Fruit fly (Drosophila melanogaster): ENCODE data around the gene CG32797.

The CG32797 gene

DNA sequence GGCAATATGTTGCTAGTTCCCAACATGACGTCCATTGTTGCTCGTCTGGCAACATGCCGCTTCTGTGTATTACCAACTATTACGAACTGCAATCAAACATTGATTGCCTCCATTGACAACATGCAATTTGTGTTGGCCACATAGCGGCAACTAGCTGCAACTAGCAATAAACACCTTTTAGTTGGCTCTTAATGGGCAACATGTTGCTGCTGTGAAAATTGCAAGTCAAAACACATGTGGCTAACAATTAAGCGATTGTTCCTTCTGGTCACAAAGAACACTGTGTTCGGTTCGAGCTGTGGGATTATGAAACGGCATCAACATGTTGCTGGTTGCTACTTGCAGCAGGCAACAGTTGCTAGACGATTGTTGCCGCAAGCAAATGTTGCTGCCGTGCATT, 28.1 kb upstream of the CG32797 start:
- TF ChIP-seq CG32121 (GFP tag; IDR thresholded peaks at IDR 0.05) (no peak), CG34367 (tag; optimal IDR thresholded peaks at IDR 0.05) (no peak), Ets98B (GFP tag; IDR thresholded peaks at IDR 0.05) (no peak), CG17806 (tag; optimal IDR thresholded peaks at IDR 0.05) (no peak), CG8301 (tag; optimal IDR thresholded peaks at IDR 0.05) (no peak), CG4496 (GFP tag; IDR thresholded peaks at IDR 0.05) (no peak), CG15710 (tag; optimal IDR thresholded peaks at IDR 0.05) (no peak), EcR (GFP tag; optimal IDR thresholded peaks at IDR 0.05) (no peak), CG14655 (GFP tag; optimal IDR thresholded peaks at IDR 0.05) (no peak), fd96Ca (GFP tag; IDR thresholded peaks at IDR 0.05) (no peak), CG10348 (GFP tag; IDR thresholded peaks at IDR 0.05) (no peak), rn (GFP tag; IDR thresholded peaks at IDR 0.05) (no peak), D1 (tag; optimal IDR thresholded peaks at IDR 0.05) (no peak), Pif1B (GFP tag; optimal IDR thresholded peaks at IDR 0.05) (no peak)

dm6 chrX:2452734-2453133, 27.1 kb upstream of the CG32797 start:
- TF ChIP-seq CG8301 (tag; optimal IDR thresholded peaks at IDR 0.05) (peak; percentile 46), CG14655 (GFP tag; optimal IDR thresholded peaks at IDR 0.05) (no peak), CG17806 (tag; optimal IDR thresholded peaks at IDR 0.05) (peak; percentile 69), CG34367 (tag; optimal IDR thresholded peaks at IDR 0.05) (peak; percentile 61), rn (GFP tag; IDR thresholded peaks at IDR 0.05) (no peak), CG32121 (GFP tag; IDR thresholded peaks at IDR 0.05) (no peak), fd96Ca (GFP tag; IDR thresholded peaks at IDR 0.05) (no peak), gl (tag; optimal IDR thresholded peaks at IDR 0.05) (no peak), Pif1A (GFP tag; optimal IDR thresholded peaks at IDR 0.05) (no peak), CG12605 (GFP tag; IDR thresholded peaks at IDR 0.05) (no peak), Ets98B (GFP tag; IDR thresholded peaks at IDR 0.05) (no peak), CG9948 (tag; optimal IDR thresholded peaks at IDR 0.05) (peak; percentile 72), CG4496 (GFP tag; IDR thresholded peaks at IDR 0.05) (no peak), CG10348 (GFP tag; IDR thresholded peaks at IDR 0.05) (no peak), Snoo (tag; optimal IDR thresholded peaks at IDR 0.05) (peak; percentile 59), Pif1B (GFP tag; optimal IDR thresholded peaks at IDR 0.05) (no peak), CG13204 (GFP tag; optimal IDR thresholded peaks at IDR 0.05) (no peak), EcR (GFP tag; optimal IDR thresholded peaks at IDR 0.05) (no peak), CG15710 (tag; optimal IDR thresholded peaks at IDR 0.05) (peak; percentile 69), CG8159 (tag; optimal IDR thresholded peaks at IDR 0.05) (peak; percentile 69), D1 (tag; optimal IDR thresholded peaks at IDR 0.05) (no peak)

dm6 chrX:2447750-2448299, 22.2 kb upstream of the CG32797 start, which contains the start of gene z:
Gene z (plus strand): TSS chrX:2447769.
- TF ChIP-seq CG14655 (GFP tag; optimal IDR thresholded peaks at IDR 0.05) (no peak), Pif1B (GFP tag; optimal IDR thresholded peaks at IDR 0.05) (no peak), Pif1A (GFP tag; optimal IDR thresholded peaks at IDR 0.05) (no peak), CG9948 (tag; optimal IDR thresholded peaks at IDR 0.05) (no peak), Snoo (tag; optimal IDR thresholded peaks at IDR 0.05) (no peak), D1 (tag; optimal IDR thresholded peaks at IDR 0.05) (no peak), CG17806 (tag; optimal IDR thresholded peaks at IDR 0.05) (no peak), CG15710 (tag; optimal IDR thresholded peaks at IDR 0.05) (no peak), Ets98B (GFP tag; IDR thresholded peaks at IDR 0.05) (no peak)

DNA sequence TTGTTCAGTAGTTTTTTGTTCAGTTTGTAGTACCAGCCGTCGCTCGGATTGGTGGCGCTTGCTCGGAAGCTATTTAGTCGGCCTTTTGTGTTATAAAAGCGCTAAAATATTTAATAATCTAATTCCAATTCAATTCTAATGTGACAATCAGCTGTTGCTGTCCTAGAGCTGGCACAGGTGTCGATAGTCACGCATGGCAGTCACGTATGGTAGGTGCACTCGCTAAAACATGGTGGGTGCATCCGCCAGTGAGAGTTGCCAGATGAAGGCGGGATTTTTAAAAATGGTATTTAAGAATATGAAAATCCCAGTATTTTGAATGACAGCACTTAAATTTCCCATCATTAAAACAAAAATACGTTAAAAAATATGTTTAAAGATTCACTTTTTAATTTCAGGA, 18.1 kb upstream of the CG32797 start, which contains the start of gene tko:
tko (minus strand) TSS at position 179 of the 400 bp plus-strand sequence.
- TF ChIP-seq CG14655 (GFP tag; optimal IDR thresholded peaks at IDR 0.05) (no peak), D1 (tag; optimal IDR thresholded peaks at IDR 0.05) (no peak), CG15710 (tag; optimal IDR thresholded peaks at IDR 0.05) (no peak), Pif1A (GFP tag; optimal IDR thresholded peaks at IDR 0.05) (no peak), CG13204 (GFP tag; optimal IDR thresholded peaks at IDR 0.05) (no peak), gl (tag; optimal IDR thresholded peaks at IDR 0.05) (no peak), fd96Ca (GFP tag; IDR thresholded peaks at IDR 0.05) (no peak), rn (GFP tag; IDR thresholded peaks at IDR 0.05) (no peak), CG34367 (tag; optimal IDR thresholded peaks at IDR 0.05) (no peak), EcR (GFP tag; optimal IDR thresholded peaks at IDR 0.05) (no peak), CG10348 (GFP tag; IDR thresholded peaks at IDR 0.05) (no peak), CG9948 (tag; optimal IDR thresholded peaks at IDR 0.05) (no peak), Snoo (tag; optimal IDR thresholded peaks at IDR 0.05) (no peak), CG8159 (tag; optimal IDR thresholded peaks at IDR 0.05) (no peak), CG12605 (GFP tag; IDR thresholded peaks at IDR 0.05) (no peak), CG32121 (GFP tag; IDR thresholded peaks at IDR 0.05) (no peak), CG4496 (GFP tag; IDR thresholded peaks at IDR 0.05) (no peak), Pif1B (GFP tag; optimal IDR thresholded peaks at IDR 0.05) (no peak)

- TF ChIP-seq CG4496 (GFP tag; IDR thresholded peaks at IDR 0.05) (no peak), CG13204 (GFP tag; optimal IDR thresholded peaks at IDR 0.05) (no peak), Ets98B (GFP tag; IDR thresholded peaks at IDR 0.05) (no peak), CG17806 (tag; optimal IDR thresholded peaks at IDR 0.05) (no peak), CG34367 (tag; optimal IDR thresholded peaks at IDR 0.05) (no peak), CG9948 (tag; optimal IDR thresholded peaks at IDR 0.05) (no peak), CG8159 (tag; optimal IDR thresholded peaks at IDR 0.05) (no peak)
These were observed 14.6 kb upstream of the CG32797 start for dm6 chrX:2440219-2440618.

DNA sequence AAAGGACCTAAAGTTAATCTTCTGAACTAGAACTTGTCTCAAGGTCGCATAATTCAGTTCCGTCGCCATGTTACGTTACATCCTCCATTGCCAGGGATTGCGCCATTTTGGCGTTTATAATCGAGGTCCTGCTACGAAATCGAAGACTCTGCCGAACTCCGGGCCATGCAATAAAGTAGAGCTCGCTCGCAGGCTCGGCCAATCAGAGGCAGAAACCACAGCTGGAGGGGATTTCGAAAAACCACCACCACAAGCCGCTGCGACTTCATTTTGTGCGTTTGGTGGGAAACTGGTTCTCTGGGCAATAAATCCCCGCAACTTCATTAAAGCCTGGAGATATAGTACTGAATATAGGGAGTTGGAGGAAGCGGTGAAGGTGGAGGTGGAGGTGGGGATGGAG, 9.3 kb upstream of the CG32797 start:
- TF ChIP-seq CG12605 (GFP tag; IDR thresholded peaks at IDR 0.05) (no peak), CG13204 (GFP tag; optimal IDR thresholded peaks at IDR 0.05) (no peak), CG15710 (tag; optimal IDR thresholded peaks at IDR 0.05) (no peak), Pif1A (GFP tag; optimal IDR thresholded peaks at IDR 0.05) (no peak), CG4496 (GFP tag; IDR thresholded peaks at IDR 0.05) (0 out of 3 replicates have a peak, but pooled peaks have one; percentile 16), rn (GFP tag; IDR thresholded peaks at IDR 0.05) (no peak), gl (tag; optimal IDR thresholded peaks at IDR 0.05) (no peak), CG17806 (tag; optimal IDR thresholded peaks at IDR 0.05) (no peak)
